Fruit fly (Drosophila melanogaster) whole organism, embryonic: ENCODE measurements around the gene Elp6.

Source experiments
- Atf6 ChIP-seq: fragments of 200-800 bp; sonication (Bioruptor generic); IDR thresholded peaks from 2 replicates; pipeline ENCODE4 v1.3.6; 2022; ENCODE audit warnings: missing biosample characterization, missing genetic modification characterization
- CG6254 ChIP-seq: fragments of 200-800 bp; sonication (Bioruptor generic); optimal IDR thresholded peaks from 3 replicates; lab custom pipeline; 2017; ENCODE audit warnings: mild to moderate bottlenecking, missing biosample characterization, missing genetic modification reagents, missing genetic modification characterization
- Hr78 ChIP-seq, 2 experiments: fragments of 200-800 bp in 1 of 2; fragments of >200 bp in 1 of 2; sonication (Bioruptor generic) in 1 of 2; optimal IDR thresholded peaks; 2 replicates each; lab custom pipeline; 2017 to 2019; ENCODE audit warnings: missing biosample characterization in 2 of 2, missing genetic modification characterization in 2 of 2, mild to moderate bottlenecking in 1 of 2, moderate library complexity in 1 of 2
- Poxn ChIP-seq: fragments of 200-800 bp; sonication (Bioruptor generic); IDR thresholded peaks from 2 replicates; pipeline ENCODE4 v1.3.6; 2022; ENCODE audit warnings: missing biosample characterization, missing genetic modification characterization
- crp ChIP-seq, 2 experiments: fragments of 200-800 bp; sonication (Bioruptor generic); optimal IDR thresholded peaks; 2 replicates in 1 of 2; 3 replicates in 1 of 2; lab custom pipeline; 2017; ENCODE audit warnings: missing biosample characterization in 2 of 2, missing genetic modification characterization in 2 of 2, mild to moderate bottlenecking in 1 of 2, moderate library complexity in 1 of 2
- hth ChIP-seq: fragments of >200 bp; optimal IDR thresholded peaks from 2 replicates; lab custom pipeline; 2017; ENCODE audit warnings: inconsistent platforms
- slbo ChIP-seq: fragments of 200-800 bp; sonication (Bioruptor generic); IDR thresholded peaks from 2 replicates; pipeline ENCODE4 v1.3.6; 2022; ENCODE audit warnings: missing biosample characterization, missing genetic modification characterization
- sob ChIP-seq: fragments of 200-800 bp; sonication (Bioruptor generic); IDR thresholded peaks from 2 replicates; pipeline ENCODE4 v1.3.6; 2022; ENCODE audit warnings: missing biosample characterization, missing genetic modification characterization
- sqz ChIP-seq: fragments of 200-800 bp; sonication (Bioruptor generic); optimal IDR thresholded peaks from 3 replicates; lab custom pipeline; 2018; ENCODE audit warnings: missing biosample characterization, mild to moderate bottlenecking, missing genetic modification characterization

dm6 chr3R:13353373-13353772 lies 13.3 kb downstream of the Elp6 start, which contains the start of gene mthl12:
- TF ChIP-seq Poxn (GFP tag; lab: Robert Waterston, UW) (no peak), crp (GFP tag; optimal IDR thresholded peaks at IDR 0.05; lab: Kevin White, UChicago) (no peak), Atf6 (no peak), CG6254 (no peak), Hr78 (GFP tag; optimal IDR thresholded peaks at IDR 0.05; lab: Kevin White, UChicago) (no peak), sqz (no peak), hth (lab: Kevin White, UChicago) (no peak), slbo (GFP tag; lab: Robert Waterston, UW) (no peak), sob (GFP tag; lab: Robert Waterston, UW) (no peak)
